Worm (Caenorhabditis elegans) whole organism, early embryonic: ENCODE results near the gene cnc-7.

Experiments used
- ama-1 ChIP-seq: fragments of 150-350 bp; optimal IDR thresholded peaks from 2 replicates; lab custom pipeline; 2014
- flt-1 ChIP-seq: fragments of 200-800 bp; sonication (Bioruptor generic); IDR thresholded peaks from 2 replicates; pipeline ENCODE4 v1.3.6; 2022; ENCODE audit warnings: missing genetic modification characterization, missing compliant biosample characterization
- hmg-4 ChIP-seq: fragments of 200-800 bp; sonication (Bioruptor generic); optimal IDR thresholded peaks from 2 replicates; lab custom pipeline; 2018; ENCODE audit warnings: mild to moderate bottlenecking, missing genetic modification characterization, missing compliant biosample characterization
- hnd-1 ChIP-seq: sonication (generic microtip); optimal IDR thresholded peaks from 2 replicates; lab custom pipeline; 2016; ENCODE audit warnings: missing genetic modification characterization, missing compliant biosample characterization
- tbx-37 ChIP-seq: fragments of 200-800 bp; sonication (Bioruptor generic); conservative IDR thresholded peaks from 2 replicates; pipeline ENCODE4 v1.3.6; 2022; ENCODE audit warnings: missing genetic modification reagents, missing genetic modification characterization, missing compliant biosample characterization
- tra-4 ChIP-seq: sonication (generic microtip); optimal IDR thresholded peaks from 2 replicates; lab custom pipeline; 2017; ENCODE audit warnings: missing genetic modification characterization, missing compliant biosample characterization

DNA sequence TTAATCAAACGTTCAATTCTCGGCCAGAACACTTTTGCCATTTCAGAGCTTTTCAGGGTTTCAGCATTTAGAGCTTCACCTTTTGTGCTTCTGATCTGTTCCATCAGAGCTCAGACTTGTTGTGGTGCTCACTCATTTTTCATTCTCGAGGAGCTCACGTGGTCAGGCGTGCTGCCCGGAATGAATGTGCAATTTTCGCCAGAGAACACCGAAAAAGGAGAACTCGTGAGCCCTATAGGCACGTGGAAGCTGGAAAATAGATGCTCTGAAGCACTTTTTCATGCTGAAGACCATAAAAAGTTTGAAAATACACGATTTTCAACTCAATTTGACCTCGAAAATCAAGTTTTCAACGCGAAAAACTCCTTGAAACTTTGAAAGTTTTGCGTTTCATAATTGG, 25.8 kb downstream of the cnc-7 start:
- TF ChIP-seq tbx-37 (GFP tag; lab: Robert Waterston, UW) (no peak), flt-1 (GFP tag; lab: Robert Waterston, UW) (no peak), ama-1 (no peak), hmg-4 (GFP tag; lab: Kevin White, UChicago) (no peak), hnd-1 (no peak), tra-4 (tag; lab: Kevin White, UChicago) (no peak)
